Worm (Caenorhabditis elegans): ENCODE measurements around the gene gars-1.

DNA sequence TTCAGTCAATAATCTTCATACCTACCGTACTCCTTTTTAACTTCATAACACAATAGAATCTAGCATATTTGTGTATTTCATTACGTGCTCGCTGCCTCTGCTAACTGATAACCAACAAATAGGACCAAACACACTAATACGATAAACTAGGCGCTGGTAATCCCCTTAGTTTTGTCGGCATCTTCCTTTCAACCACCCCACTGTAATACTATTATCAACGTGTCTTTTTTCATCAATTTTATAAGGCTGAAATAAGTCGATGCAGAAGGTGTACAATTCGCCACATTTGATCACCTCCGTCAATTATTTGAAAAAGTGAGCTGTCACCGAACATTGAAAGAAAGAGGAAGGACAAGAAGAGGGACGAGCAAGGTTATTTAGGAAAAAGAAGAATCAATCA lies 16.0 kb downstream of the gars-1 start:
- TF ChIP-seq nhr-67 (tag; optimal IDR thresholded peaks at IDR 0.05), result no peak
- no peak for TF ChIP-seq unc-62 (GFP tag; optimal IDR thresholded peaks at IDR 0.05)
- TF ChIP-seq fos-1 (tag; optimal IDR thresholded peaks at IDR 0.05), result no peak
- no peak for TF ChIP-seq nhr-12 (tag; optimal IDR thresholded peaks at IDR 0.05)
- no peak for TF ChIP-seq snpc-4 (tag; optimal IDR thresholded peaks at IDR 0.05)
- TF ChIP-seq mdl-1 (tag; optimal IDR thresholded peaks at IDR 0.05), result no peak
- no peak for TF ChIP-seq ceh-28 (tag; optimal IDR thresholded peaks at IDR 0.05)
- TF ChIP-seq unc-39 (tag; optimal IDR thresholded peaks at IDR 0.05), result no peak
- TF ChIP-seq pqm-1 (tag; optimal IDR thresholded peaks at IDR 0.05), result no peak

Measured in whole organism, L3 larva.